Worm (Caenorhabditis elegans) whole organism, L2 larva: Measurements from ENCODE around the gene F42A10.9.
A peak's percentile ranks its signal among the peaks of the same experiment; 100 is the strongest.

ENCODE experiments used
- C34F6.9 ChIP-seq: fragments of 150-350 bp; optimal IDR thresholded peaks from 2 replicates; lab custom pipeline; 2014; ENCODE audit warnings: missing biosample characterization, missing genetic modification characterization
- ama-1 ChIP-seq: fragments of 150-350 bp; optimal IDR thresholded peaks from 2 replicates; lab custom pipeline; 2018; ENCODE audit warnings: inconsistent platforms
- egl-27 ChIP-seq: sonication (generic microtip); optimal IDR thresholded peaks from 3 replicates; lab custom pipeline; 2017; ENCODE audit warnings: missing biosample characterization, missing genetic modification reagents, missing genetic modification characterization
- fos-1 ChIP-seq: fragments of 150-350 bp; optimal IDR thresholded peaks from 2 replicates; lab custom pipeline; 2014; ENCODE audit warnings: missing biosample characterization, missing genetic modification characterization
- gmeb-1 ChIP-seq: fragments of 150-350 bp; optimal IDR thresholded peaks from 2 replicates; lab custom pipeline; 2014; ENCODE audit warnings: missing biosample characterization, missing genetic modification characterization
- lin-13 ChIP-seq: fragments of 150-350 bp; optimal IDR thresholded peaks from 2 replicates; lab custom pipeline; 2014; ENCODE audit warnings: missing biosample characterization, missing genetic modification reagents, missing genetic modification characterization
- mdl-1 ChIP-seq, 2 experiments: fragments of 150-350 bp in 1 of 2; sonication (generic microtip) in 1 of 2; optimal IDR thresholded peaks; 2 replicates each; lab custom pipeline; 2017; ENCODE audit warnings: missing biosample characterization in 2 of 2, missing genetic modification characterization in 2 of 2
- nhr-25 ChIP-seq: fragments of 150-350 bp; sonication (generic microtip); optimal IDR thresholded peaks from 3 replicates; lab custom pipeline; 2014; ENCODE audit warnings: missing biosample characterization, missing genetic modification characterization
- snpc-4 ChIP-seq: fragments of 150-350 bp; optimal IDR thresholded peaks from 2 replicates; lab custom pipeline; 2014; ENCODE audit warnings: missing biosample characterization, missing genetic modification characterization
- unc-39 ChIP-seq: fragments of 150-350 bp; optimal IDR thresholded peaks from 2 replicates; lab custom pipeline; 2014; ENCODE audit warnings: missing biosample characterization, missing genetic modification characterization
- unc-55 ChIP-seq: fragments of 150-350 bp; sonication (generic microtip); optimal IDR thresholded peaks from 3 replicates; lab custom pipeline; 2014; ENCODE audit warnings: missing biosample characterization, missing genetic modification reagents, missing genetic modification characterization
- unc-62 ChIP-seq: fragments of 150-350 bp; optimal IDR thresholded peaks from 2 replicates; lab custom pipeline; 2014; ENCODE audit warnings: missing biosample characterization, missing genetic modification reagents, missing genetic modification characterization
- ztf-11 ChIP-seq: sonication (generic microtip); optimal IDR thresholded peaks from 2 replicates; lab custom pipeline; 2017; ENCODE audit warnings: missing biosample characterization, missing genetic modification characterization
- ztf-4 ChIP-seq: fragments of 150-350 bp; optimal IDR thresholded peaks from 2 replicates; lab custom pipeline; 2014; ENCODE audit warnings: missing biosample characterization, missing genetic modification characterization

DNA sequence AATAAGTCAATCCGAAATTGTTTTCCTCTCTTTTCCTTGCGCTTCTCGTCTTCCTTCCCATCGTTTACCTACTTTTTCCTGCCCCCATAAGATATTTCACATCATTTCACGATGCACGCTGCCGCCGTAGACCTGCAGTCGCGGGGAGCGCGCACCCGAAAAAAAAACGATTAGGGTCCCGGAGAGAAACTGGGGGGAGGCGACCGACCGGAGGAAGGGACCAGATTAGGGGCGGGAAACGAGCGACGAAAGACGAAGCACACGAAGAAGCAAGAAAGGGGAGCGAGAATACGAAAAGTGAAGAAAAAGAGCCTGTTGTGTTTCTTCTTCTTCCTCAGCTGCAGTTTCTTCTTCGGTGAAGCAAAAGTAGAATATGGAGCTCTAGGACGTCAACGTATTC, 29.2 kb upstream of the F42A10.9 start:
- TF ChIP-seq gmeb-1 (tag; lab: Kevin White, UChicago) = no peak
- TF ChIP-seq unc-55 (GFP tag; lab: Kevin White, UChicago) = peak; percentile 2
- peak; percentile 10 for TF ChIP-seq C34F6.9 (tag; lab: Kevin White, UChicago)
- no peak for TF ChIP-seq lin-13 (GFP tag; lab: Kevin White, UChicago)
- TF ChIP-seq ztf-4 (tag; lab: Kevin White, UChicago) = no peak
- no peak for TF ChIP-seq nhr-25 (tag; lab: Kevin White, UChicago)
- no peak for TF ChIP-seq unc-62
- TF ChIP-seq fos-1 = no peak
- peak; percentile 45 for TF ChIP-seq snpc-4 (tag; lab: Kevin White, UChicago)
- TF ChIP-seq mdl-1 (tag; optimal IDR thresholded peaks at IDR 0.05; lab: Kevin White, UChicago) = no peak
- no peak for TF ChIP-seq ztf-11
- TF ChIP-seq unc-39 (tag; lab: Kevin White, UChicago) = no peak
- no peak for TF ChIP-seq ama-1 (lab: Kevin White, UChicago)
- peak; percentile 4 for TF ChIP-seq egl-27 (tag; lab: Kevin White, UChicago)
